Fruit fly (Drosophila melanogaster) S2 (cell line): ENCODE data around the gene Ctl1.

ENCODE experiments used
- CG8478 ChIP-seq: fragments of >200 bp; optimal IDR thresholded peaks from 2 replicates; lab custom pipeline; 2018
- CTCF ChIP-seq, 2 experiments: fragments of >200 bp; optimal IDR thresholded peaks; 2 replicates each; lab custom pipeline; 2018

dm6 chr3L:4277796-4278195, at the start of gene Ctl1:
- TF ChIP-seq CG8478 (lab: Kevin White, UChicago) (no peak), CTCF (optimal IDR thresholded peaks at IDR 0.05; lab: Kevin White, UChicago) (no peak)
